Worm (Caenorhabditis elegans): ENCODE measurements around the gene C55A6.11.

- TF ChIP-seq ces-1 (GFP tag; optimal IDR thresholded peaks at IDR 0.05) (no peak), snpc-4 (tag; optimal IDR thresholded peaks at IDR 0.05) (no peak), unc-120 (tag; optimal IDR thresholded peaks at IDR 0.05; ENCODE audit: poor library complexity, severe bottlenecking) (peak; percentile 31), mls-2 (tag; optimal IDR thresholded peaks at IDR 0.05) (no peak), ztf-11 (tag; optimal IDR thresholded peaks at IDR 0.05) (no peak), unc-39 (tag; optimal IDR thresholded peaks at IDR 0.05) (no peak), lsy-2 (tag; optimal IDR thresholded peaks at IDR 0.05) (no peak), nhr-237 (tag; optimal IDR thresholded peaks at IDR 0.05) (no peak), mep-1 (tag; optimal IDR thresholded peaks at IDR 0.05) (no peak), M03D4.4 (tag; optimal IDR thresholded peaks at IDR 0.05) (no peak)
Observed at ce11 chrV:11541284-11541683, 21.0 kb downstream of the C55A6.11 start.
